Worm (Caenorhabditis elegans): ENCODE measurements around the gene F21C10.19.

DNA sequence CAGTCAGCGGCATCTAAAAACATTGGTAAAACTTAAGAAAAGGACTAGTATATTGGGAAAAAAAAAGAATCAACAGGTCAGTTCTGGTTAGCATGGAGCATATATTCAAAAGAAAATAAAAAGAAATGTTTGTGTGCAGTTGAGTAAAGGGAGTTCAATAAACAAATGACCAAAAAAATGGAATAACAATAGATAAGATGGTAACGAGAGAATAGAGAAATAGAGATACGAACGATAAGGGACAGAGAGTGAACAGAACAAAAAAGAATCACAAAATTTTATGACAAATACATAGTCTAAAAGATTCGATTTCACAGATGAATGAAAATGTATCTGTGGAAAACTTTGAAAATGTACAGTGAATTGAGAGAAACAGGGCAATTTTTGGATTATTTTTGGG is 42.1 kb downstream of the F21C10.19 start, which contains the start of gene gad-3:
- no peak for TF ChIP-seq ref-1 (GFP tag; conservative IDR thresholded peaks at IDR 0.05)
- TF ChIP-seq ztf-23 (GFP tag; IDR thresholded peaks at IDR 0.05): no peak
- no peak for TF ChIP-seq med-1 (GFP tag; optimal IDR thresholded peaks at IDR 0.05; ENCODE audit: insufficient read depth)
- TF ChIP-seq ztf-29 (GFP tag; IDR thresholded peaks at IDR 0.05): no peak
- TF ChIP-seq flt-1 (GFP tag; IDR thresholded peaks at IDR 0.05): no peak
- TF ChIP-seq klf-2 (GFP tag; conservative IDR thresholded peaks at IDR 0.05): no peak

All from whole organism, midembryonic.